Fruit fly (Drosophila melanogaster) whole organism, wandering third instar larva: ENCODE data around the gene dnt.

Source experiments
- Abd-B ChIP-seq: fragments of >200 bp; optimal IDR thresholded peaks from 2 replicates; lab custom pipeline; 2017; ENCODE audit warnings: missing biosample characterization, missing genetic modification characterization
- CG32264 ChIP-seq: fragments of 200-800 bp; sonication (Bioruptor generic); optimal IDR thresholded peaks from 2 replicates; lab custom pipeline; 2016; ENCODE audit warnings: missing biosample characterization, missing genetic modification characterization
- Dfd ChIP-seq: fragments of >200 bp; optimal IDR thresholded peaks from 2 replicates; lab custom pipeline; 2017; ENCODE audit warnings: missing biosample characterization, missing genetic modification characterization
- Dif ChIP-seq: fragments of 200-275, 200-300 bp; sonication (Bioruptor generic); optimal IDR thresholded peaks from 2 replicates; lab custom pipeline; 2018; ENCODE audit warnings: missing biosample characterization, missing genetic modification characterization; ENCODE audit not compliant: partially characterized antibody
- GATAd ChIP-seq: sonication (Bioruptor generic); optimal IDR thresholded peaks from 2 replicates; lab custom pipeline; 2016; ENCODE audit warnings: missing biosample characterization, missing genetic modification characterization
- HLH106 ChIP-seq: fragments of 200-800 bp; optimal IDR thresholded peaks from 3 replicates; lab custom pipeline; 2019; ENCODE audit warnings: missing biosample characterization, mild to moderate bottlenecking, missing genetic modification characterization, moderate library complexity
- Hr78 ChIP-seq: fragments of >200 bp; optimal IDR thresholded peaks from 2 replicates; lab custom pipeline; 2017; ENCODE audit warnings: missing biosample characterization, missing genetic modification characterization
- Hr83 ChIP-seq: fragments of 200-300 bp; sonication (Bioruptor generic); optimal IDR thresholded peaks from 2 replicates; lab custom pipeline; 2016; ENCODE audit warnings: missing biosample characterization, mild to moderate bottlenecking, missing genetic modification characterization, moderate library complexity; ENCODE audit not compliant: poor library complexity, severe bottlenecking
- Jra ChIP-seq: sonication (Bioruptor generic); optimal IDR thresholded peaks from 2 replicates; lab custom pipeline; 2016; ENCODE audit warnings: missing biosample characterization, missing genetic modification characterization
- Mio ChIP-seq: sonication (Bioruptor generic); optimal IDR thresholded peaks from 2 replicates; lab custom pipeline; 2016; ENCODE audit warnings: missing biosample characterization, missing genetic modification characterization
- Myc ChIP-seq: fragments of >200 bp; optimal IDR thresholded peaks from 2 replicates; lab custom pipeline; 2017
- N ChIP-seq: fragments of >200 bp; optimal IDR thresholded peaks from 2 replicates; lab custom pipeline; 2018; ENCODE audit warnings: missing biosample characterization, missing external identifiers, missing genetic modification characterization
- OdsH ChIP-seq: fragments of 200-800 bp; sonication (Bioruptor generic); optimal IDR thresholded peaks from 2 replicates; lab custom pipeline; 2016; ENCODE audit warnings: missing biosample characterization, mild to moderate bottlenecking, missing genetic modification characterization
- Rel ChIP-seq, 2 experiments: fragments of 200-800 bp; sonication (Bioruptor generic) in 1 of 2; optimal IDR thresholded peaks; 2 replicates in 1 of 2; 3 replicates in 1 of 2; lab custom pipeline; 2016 to 2019; ENCODE audit warnings: mild to moderate bottlenecking in 2 of 2, missing biosample characterization in 2 of 2, missing genetic modification characterization in 2 of 2, moderate library complexity in 1 of 2
- Sp1 ChIP-seq: fragments of 200-800 bp; sonication (Bioruptor generic); optimal IDR thresholded peaks from 3 replicates; lab custom pipeline; 2019; ENCODE audit warnings: missing biosample characterization, mild to moderate bottlenecking, missing genetic modification characterization, moderate library complexity
- Vsx2 ChIP-seq: fragments of 200-300, 225-300 bp; sonication (Bioruptor generic); optimal IDR thresholded peaks from 2 replicates; lab custom pipeline; 2018; ENCODE audit warnings: missing biosample characterization, missing genetic modification characterization; ENCODE audit not compliant: partially characterized antibody
- br ChIP-seq: fragments of 200-800 bp; sonication (Bioruptor generic); optimal IDR thresholded peaks from 2 replicates; lab custom pipeline; 2016; ENCODE audit warnings: missing biosample characterization, missing genetic modification characterization
- brk ChIP-seq: fragments of 200-800 bp; sonication (Bioruptor generic); optimal IDR thresholded peaks from 2 replicates; lab custom pipeline; 2016; ENCODE audit warnings: missing biosample characterization, mild to moderate bottlenecking, missing genetic modification characterization
- dl ChIP-seq, 2 experiments: fragments of 175-275, 200-275 bp in 1 of 2; fragments of 200-275 bp in 1 of 2; sonication (Bioruptor generic); optimal IDR thresholded peaks; lab custom pipeline; 2018; ENCODE audit warnings: mild to moderate bottlenecking in 2 of 2, missing biosample characterization in 2 of 2, missing genetic modification characterization in 2 of 2, moderate library complexity in 2 of 2; ENCODE audit not compliant: partially characterized antibody in 2 of 2, insufficient read depth in 1 of 2
- dmrt93B ChIP-seq: fragments of 200-800 bp; sonication (Bioruptor generic); optimal IDR thresholded peaks from 2 replicates; lab custom pipeline; 2018; ENCODE audit warnings: missing biosample characterization, mild to moderate bottlenecking, missing genetic modification characterization
- dsf ChIP-seq: sonication (Bioruptor generic); optimal IDR thresholded peaks from 2 replicates; lab custom pipeline; 2016; ENCODE audit warnings: missing biosample characterization, missing genetic modification characterization, borderline replicate concordance
- ey ChIP-seq: fragments of 200-800 bp; sonication (Bioruptor generic); optimal IDR thresholded peaks from 2 replicates; lab custom pipeline; 2016; ENCODE audit warnings: missing biosample characterization, missing genetic modification characterization
- foxo ChIP-seq, 2 experiments: fragments of 200-800 bp; sonication (Bioruptor generic); optimal IDR thresholded peaks; 2 replicates in 1 of 2; 3 replicates in 1 of 2; lab custom pipeline; 2016 to 2017; ENCODE audit warnings: missing biosample characterization in 2 of 2, missing genetic modification characterization in 2 of 2
- fru ChIP-seq: fragments of 200-800 bp; sonication (Bioruptor generic); optimal IDR thresholded peaks from 3 replicates; lab custom pipeline; 2016; ENCODE audit warnings: missing biosample characterization, mild to moderate bottlenecking, missing genetic modification characterization
- h ChIP-seq: fragments of 200-800 bp; sonication (Bioruptor generic); optimal IDR thresholded peaks from 3 replicates; lab custom pipeline; 2016; ENCODE audit warnings: missing biosample characterization, mild to moderate bottlenecking, missing genetic modification characterization
- lola ChIP-seq: fragments of >200 bp; optimal IDR thresholded peaks from 2 replicates; lab custom pipeline; 2017; ENCODE audit warnings: missing biosample characterization, missing genetic modification characterization
- psq ChIP-seq: fragments of 200-800 bp; sonication (Bioruptor generic); optimal IDR thresholded peaks from 3 replicates; lab custom pipeline; 2017; ENCODE audit warnings: missing biosample characterization, mild to moderate bottlenecking, missing genetic modification characterization, moderate library complexity
- rgr ChIP-seq: fragments of 200-800 bp; sonication (Bioruptor generic); optimal IDR thresholded peaks from 3 replicates; lab custom pipeline; 2016; ENCODE audit warnings: missing biosample characterization, mild to moderate bottlenecking, missing genetic modification characterization
- sage ChIP-seq: fragments of 200-800 bp; sonication (Bioruptor generic); optimal IDR thresholded peaks from 2 replicates; lab custom pipeline; 2016; ENCODE audit warnings: missing biosample characterization, mild to moderate bottlenecking, missing genetic modification characterization
- sv ChIP-seq: fragments of 200-800 bp; sonication (Bioruptor generic); optimal IDR thresholded peaks from 3 replicates; lab custom pipeline; 2016; ENCODE audit warnings: missing biosample characterization, missing genetic modification characterization
- tai ChIP-seq: sonication (Bioruptor generic); optimal IDR thresholded peaks from 2 replicates; lab custom pipeline; 2016; ENCODE audit warnings: missing biosample characterization, missing genetic modification characterization
- usp ChIP-seq: fragments of >200 bp; optimal IDR thresholded peaks from 2 replicates; lab custom pipeline; 2017; ENCODE audit warnings: missing biosample characterization, missing genetic modification characterization
- woc ChIP-seq: sonication (Bioruptor generic); optimal IDR thresholded peaks from 2 replicates; lab custom pipeline; 2016; ENCODE audit warnings: missing biosample characterization, mild to moderate bottlenecking, missing genetic modification characterization

Gene dnt

dm6 chr2L:19404804-19405203 lies 41.8 kb upstream of the dnt start:
- TF ChIP-seq sage (GFP tag; lab: Kevin White, UChicago) = no peak
- TF ChIP-seq Dfd (GFP tag; lab: Kevin White, UChicago) = no peak
- no peak for TF ChIP-seq dl (GFP tag; optimal IDR thresholded peaks at IDR 0.05; lab: Kevin White, UChicago; ENCODE audit: insufficient read depth in 1 of 2, partially characterized antibody in 2 of 2)
- TF ChIP-seq tai = no peak
- TF ChIP-seq HLH106 = no peak
- no peak for TF ChIP-seq dsf (GFP tag; lab: Kevin White, UChicago)
- TF ChIP-seq br (GFP tag; lab: Kevin White, UChicago) = no peak
- TF ChIP-seq lola (GFP tag; lab: Kevin White, UChicago) = no peak
- TF ChIP-seq Hr78 (GFP tag; lab: Kevin White, UChicago) = no peak
- TF ChIP-seq Sp1 = no peak
- TF ChIP-seq h = no peak
- no peak for TF ChIP-seq foxo (GFP tag; optimal IDR thresholded peaks at IDR 0.05; lab: Kevin White, UChicago)
- no peak for TF ChIP-seq ey
- no peak for TF ChIP-seq GATAd (GFP tag; lab: Kevin White, UChicago)
- no peak for TF ChIP-seq brk (GFP tag; lab: Kevin White, UChicago)
- no peak for TF ChIP-seq Jra
- TF ChIP-seq CG32264 = no peak
- TF ChIP-seq Hr83 (GFP tag; lab: Kevin White, UChicago) = no peak
- no peak for TF ChIP-seq Mio (GFP tag; lab: Kevin White, UChicago)

dm6 chr2L:19403398-19403797 lies 40.4 kb upstream of the dnt start:
- TF ChIP-seq Mio (GFP tag; lab: Kevin White, UChicago) (no peak), dsf (GFP tag; lab: Kevin White, UChicago) (no peak), dmrt93B (GFP tag; lab: Kevin White, UChicago) (no peak), Dif (GFP tag; lab: Kevin White, UChicago) (no peak), Dfd (GFP tag; lab: Kevin White, UChicago) (no peak), Vsx2 (no peak), psq (no peak), brk (GFP tag; lab: Kevin White, UChicago) (no peak), HLH106 (no peak), sage (GFP tag; lab: Kevin White, UChicago) (no peak), tai (no peak), OdsH (GFP tag; lab: Kevin White, UChicago) (no peak), h (no peak), usp (no peak), Abd-B (no peak), Myc (lab: Kevin White, UChicago) (no peak), woc (GFP tag; lab: Kevin White, UChicago) (no peak), Rel (GFP tag; optimal IDR thresholded peaks at IDR 0.05; lab: Kevin White, UChicago) (no peak), Rel (tag; optimal IDR thresholded peaks at IDR 0.05; lab: Kevin White, UChicago) (no peak)

dm6 chr2L:19402667-19403066 lies 39.6 kb upstream of the dnt start:
- no peak for TF ChIP-seq dl (GFP tag; optimal IDR thresholded peaks at IDR 0.05; lab: Kevin White, UChicago; ENCODE audit: insufficient read depth in 1 of 2, partially characterized antibody in 2 of 2)
- TF ChIP-seq sv = no peak
- no peak for TF ChIP-seq Myc (lab: Kevin White, UChicago)
- TF ChIP-seq CG32264 = no peak
- TF ChIP-seq br (GFP tag; lab: Kevin White, UChicago) = no peak
- no peak for TF ChIP-seq fru (GFP tag; lab: Kevin White, UChicago)
- no peak for TF ChIP-seq GATAd (GFP tag; lab: Kevin White, UChicago)
- no peak for TF ChIP-seq N
- TF ChIP-seq Sp1 = no peak
- TF ChIP-seq brk (GFP tag; lab: Kevin White, UChicago) = no peak
- TF ChIP-seq Mio (GFP tag; lab: Kevin White, UChicago) = no peak
- no peak for TF ChIP-seq Abd-B
- no peak for TF ChIP-seq dmrt93B (GFP tag; lab: Kevin White, UChicago)
- TF ChIP-seq usp = no peak
- no peak for TF ChIP-seq psq

- TF ChIP-seq h = peak; percentile 33
- peak; percentile 33 for TF ChIP-seq rgr (GFP tag; lab: Kevin White, UChicago)
- no peak for TF ChIP-seq dl (GFP tag; optimal IDR thresholded peaks at IDR 0.05; lab: Kevin White, UChicago; ENCODE audit: insufficient read depth in 1 of 2, partially characterized antibody in 2 of 2)
- TF ChIP-seq, all 38 proteins: peak for 2
Measured at dm6 chr2L:19401914-19402313, 38.9 kb upstream of the dnt start.
